Fruit fly (Drosophila melanogaster) whole organism, prepupa: ENCODE measurements around the gene CG31441.

ENCODE experiments used
- Blimp-1 ChIP-seq: fragments of 200-800 bp; sonication (Bioruptor generic); optimal IDR thresholded peaks from 3 replicates; lab custom pipeline; 2017; ENCODE audit warnings: missing biosample characterization, missing genetic modification characterization, mild to moderate bottlenecking, moderate library complexity, missing genetic modification reagents
- CG10631 ChIP-seq: fragments of 200-800 bp; sonication (Bioruptor generic); optimal IDR thresholded peaks from 2 replicates; lab custom pipeline; 2016; ENCODE audit warnings: missing biosample characterization, missing genetic modification characterization
- CG10669 ChIP-seq: fragments of 200-800 bp; sonication (Bioruptor generic); optimal IDR thresholded peaks from 3 replicates; lab custom pipeline; 2018; ENCODE audit warnings: missing biosample characterization, mild to moderate bottlenecking, missing genetic modification characterization, moderate library complexity
- CG11294 ChIP-seq: fragments of 200-800 bp; sonication (Bioruptor generic); IDR thresholded peaks from 2 replicates; pipeline ENCODE4 v1.3.6; 2022; ENCODE audit warnings: missing biosample characterization, missing genetic modification characterization
- CG1621 ChIP-seq: fragments of 200-800 bp; sonication (Bioruptor generic); optimal IDR thresholded peaks from 3 replicates; lab custom pipeline; 2018; ENCODE audit warnings: missing biosample characterization, mild to moderate bottlenecking, missing genetic modification characterization
- CG16779 ChIP-seq: fragments of 200-800 bp; sonication (Bioruptor generic); optimal IDR thresholded peaks from 3 replicates; lab custom pipeline; 2017; ENCODE audit warnings: missing biosample characterization, mild to moderate bottlenecking, missing genetic modification characterization
- CG3032 ChIP-seq: fragments of 200-800 bp; optimal IDR thresholded peaks from 2 replicates; lab custom pipeline; 2019; ENCODE audit warnings: missing biosample characterization, mild to moderate bottlenecking, missing genetic modification characterization, moderate library complexity
- CG32006 ChIP-seq: fragments of 200-800 bp; sonication (Bioruptor generic); optimal IDR thresholded peaks from 3 replicates; lab custom pipeline; 2017; ENCODE audit warnings: missing biosample characterization, mild to moderate bottlenecking, missing genetic modification characterization
- CG34406 ChIP-seq: fragments of 200-800 bp; sonication (Bioruptor generic); optimal IDR thresholded peaks from 3 replicates; lab custom pipeline; 2016; ENCODE audit warnings: missing biosample characterization, missing genetic modification characterization
- CG6163 ChIP-seq: fragments of 200-800 bp; sonication (Bioruptor generic); IDR thresholded peaks from 3 replicates; pipeline ENCODE4 v1.3.6; 2022; ENCODE audit warnings: missing biosample characterization, missing genetic modification characterization
- CG6276 ChIP-seq: fragments of 200-800 bp; sonication (Bioruptor generic); optimal IDR thresholded peaks from 2 replicates; lab custom pipeline; 2017; ENCODE audit warnings: missing biosample characterization, mild to moderate bottlenecking, missing genetic modification characterization
- CG6808 ChIP-seq: fragments of 200-800 bp; sonication (Bioruptor generic); optimal IDR thresholded peaks from 3 replicates; lab custom pipeline; 2017; ENCODE audit warnings: missing biosample characterization, missing genetic modification characterization, mild to moderate bottlenecking, moderate library complexity, missing genetic modification reagents
- CG6854 ChIP-seq: fragments of 200-800 bp; sonication (Bioruptor generic); optimal IDR thresholded peaks from 2 replicates; lab custom pipeline; 2017; ENCODE audit warnings: missing biosample characterization, mild to moderate bottlenecking, missing genetic modification characterization
- CG9139 ChIP-seq: fragments of 200-800 bp; sonication (Bioruptor generic); optimal IDR thresholded peaks from 3 replicates; lab custom pipeline; 2017; ENCODE audit warnings: missing biosample characterization, mild to moderate bottlenecking, missing genetic modification characterization
- Eip93F ChIP-seq: fragments of 200-800 bp; sonication (Bioruptor generic); optimal IDR thresholded peaks from 2 replicates; lab custom pipeline; 2016; ENCODE audit warnings: missing biosample characterization, mild to moderate bottlenecking, missing genetic modification characterization
- Ets21C ChIP-seq: fragments of 200-800 bp; sonication (Bioruptor generic); optimal IDR thresholded peaks from 3 replicates; lab custom pipeline; 2016; ENCODE audit warnings: missing biosample characterization, missing genetic modification characterization
- Hr39 ChIP-seq: fragments of 200-800 bp; sonication (Bioruptor generic); optimal IDR thresholded peaks from 2 replicates; lab custom pipeline; 2016; ENCODE audit warnings: missing biosample characterization, missing genetic modification characterization
- Lpt ChIP-seq: fragments of 200-800 bp; sonication (Bioruptor generic); optimal IDR thresholded peaks from 3 replicates; lab custom pipeline; 2016; ENCODE audit warnings: missing biosample characterization, missing genetic modification characterization
- Met ChIP-seq: fragments of 200-800 bp; sonication (Bioruptor generic); optimal IDR thresholded peaks from 3 replicates; lab custom pipeline; 2016; ENCODE audit warnings: missing biosample characterization, missing genetic modification characterization
- OdsH ChIP-seq: fragments of 200-800 bp; sonication (Bioruptor generic); optimal IDR thresholded peaks from 3 replicates; lab custom pipeline; 2016; ENCODE audit warnings: missing biosample characterization, missing genetic modification characterization
- Sox102F ChIP-seq: fragments of 200-800 bp; sonication (Bioruptor generic); optimal IDR thresholded peaks from 2 replicates; lab custom pipeline; 2016; ENCODE audit warnings: missing biosample characterization, mild to moderate bottlenecking, missing genetic modification characterization
- Sox14 ChIP-seq: fragments of 200-800 bp; sonication (Bioruptor generic); optimal IDR thresholded peaks from 3 replicates; lab custom pipeline; 2016; ENCODE audit warnings: missing biosample characterization, missing genetic modification characterization
- Sox15 ChIP-seq: fragments of 200-800 bp; sonication (Bioruptor generic); optimal IDR thresholded peaks from 3 replicates; lab custom pipeline; 2016; ENCODE audit warnings: missing biosample characterization, missing genetic modification characterization
- cyc ChIP-seq: fragments of 200-800 bp; sonication (Bioruptor generic); optimal IDR thresholded peaks from 3 replicates; lab custom pipeline; 2016; ENCODE audit warnings: missing biosample characterization, missing genetic modification characterization
- dsx ChIP-seq: fragments of 200-800 bp; optimal IDR thresholded peaks from 3 replicates; lab custom pipeline; 2019; ENCODE audit warnings: missing biosample characterization, mild to moderate bottlenecking, missing genetic modification characterization, moderate library complexity; ENCODE audit not compliant: poor library complexity, severe bottlenecking
- fd59A ChIP-seq: fragments of 200-800 bp; sonication (Bioruptor generic); optimal IDR thresholded peaks from 2 replicates; lab custom pipeline; 2017; ENCODE audit warnings: missing biosample characterization, mild to moderate bottlenecking, missing genetic modification characterization, missing genetic modification reagents
- pdm3 ChIP-seq: fragments of 200-800 bp; sonication (Bioruptor generic); optimal IDR thresholded peaks from 3 replicates; lab custom pipeline; 2016; ENCODE audit warnings: missing biosample characterization, missing genetic modification characterization
- spab ChIP-seq: fragments of 200-800 bp; sonication (Bioruptor generic); optimal IDR thresholded peaks from 2 replicates; lab custom pipeline; 2017; ENCODE audit warnings: missing biosample characterization, mild to moderate bottlenecking, missing genetic modification characterization, missing genetic modification reagents
- ss ChIP-seq, 2 experiments: fragments of 200-800 bp; sonication (Bioruptor generic); optimal IDR thresholded peaks; 2 replicates in 1 of 2; 3 replicates in 1 of 2; lab custom pipeline; 2017 to 2018; ENCODE audit warnings: mild to moderate bottlenecking in 2 of 2, missing biosample characterization in 2 of 2, missing genetic modification characterization in 2 of 2, moderate library complexity in 1 of 2
- svp ChIP-seq: fragments of 200-800 bp; sonication (Bioruptor generic); peaks from one replicate; lab custom pipeline; 2016; ENCODE audit warnings: missing biosample characterization, missing genetic modification characterization

The CG31441 gene

dm6 chr3R:11269013-11269412 lies 32.9 kb downstream of the CG31441 start (continued):
- TF ChIP-seq CG16779 (tag; lab: Kevin White, UChicago) = no peak
- peak; percentile 37 for TF ChIP-seq Hr39
- peak; percentile 14 to 53 for TF ChIP-seq ss (GFP tag; optimal IDR thresholded peaks at IDR 0.05; lab: Kevin White, UChicago)
- TF ChIP-seq OdsH (GFP tag; lab: Kevin White, UChicago) = peak; percentile 75
- TF ChIP-seq CG3032 (tag; lab: Kevin White, UChicago) = no peak
- TF ChIP-seq spab (GFP tag; lab: Kevin White, UChicago) = peak; percentile 32
- peak; percentile 8 for TF ChIP-seq dsx (GFP tag; lab: Kevin White, UChicago)

DNA sequence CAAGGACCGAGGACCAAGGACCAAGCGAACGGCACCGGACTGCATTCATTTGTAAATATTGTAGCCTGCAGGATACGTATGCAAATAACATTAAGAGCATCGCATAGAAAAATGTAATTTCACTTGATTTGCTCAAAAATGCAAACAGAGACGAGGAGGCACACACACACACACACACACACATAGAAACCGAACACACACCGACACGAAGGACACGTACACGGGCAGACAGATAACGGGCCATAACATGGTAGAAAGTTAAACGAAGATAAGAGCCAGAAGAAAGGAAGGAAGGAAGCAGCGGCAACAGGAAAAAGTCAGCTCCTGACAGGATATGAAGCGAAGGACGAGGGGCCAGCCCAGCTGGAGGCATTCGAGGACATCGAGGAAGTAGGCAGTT lies 34.5 kb downstream of the CG31441 start:
- TF ChIP-seq Hr39 (no peak), Ets21C (no peak), fd59A (no peak), cyc (no peak), Met (GFP tag; lab: Kevin White, UChicago) (no peak), pdm3 (GFP tag; lab: Kevin White, UChicago) (no peak), Blimp-1 (GFP tag; lab: Kevin White, UChicago) (no peak), CG11294 (GFP tag; lab: Robert Waterston, UW) (no peak), CG6808 (GFP tag; lab: Kevin White, UChicago) (no peak), OdsH (GFP tag; lab: Kevin White, UChicago) (no peak), Sox102F (GFP tag; lab: Kevin White, UChicago) (no peak), CG10631 (GFP tag; lab: Kevin White, UChicago) (no peak), CG6854 (GFP tag; lab: Kevin White, UChicago) (no peak), CG1621 (tag; lab: Kevin White, UChicago) (no peak), Eip93F (GFP tag; lab: Kevin White, UChicago) (no peak), CG9139 (GFP tag; lab: Kevin White, UChicago) (no peak), Sox15 (GFP tag; lab: Kevin White, UChicago) (no peak), CG34406 (GFP tag; lab: Kevin White, UChicago) (no peak), Lpt (GFP tag; lab: Kevin White, UChicago) (no peak)

- TF ChIP-seq CG6163 (GFP tag; lab: Robert Waterston, UW) (no peak), Blimp-1 (GFP tag; lab: Kevin White, UChicago) (no peak)
Measured at dm6 chr3R:11272667-11273066, 36.6 kb downstream of the CG31441 start.

dm6 chr3R:11281887-11282286 lies 45.8 kb downstream of the CG31441 start:
- TF ChIP-seq fd59A = no peak
- TF ChIP-seq svp (GFP tag; lab: Kevin White, UChicago) = peak; percentile 25
- TF ChIP-seq OdsH (GFP tag; lab: Kevin White, UChicago) = no peak
- TF ChIP-seq CG6276 (GFP tag; lab: Kevin White, UChicago) = peak; percentile 1
- TF ChIP-seq ss (GFP tag; optimal IDR thresholded peaks at IDR 0.05; lab: Kevin White, UChicago) = peak in 1 of 2 experiments; percentile 36

- TF ChIP-seq CG10669 (GFP tag; lab: Kevin White, UChicago) (no peak), CG32006 (GFP tag; lab: Kevin White, UChicago) (no peak), Blimp-1 (GFP tag; lab: Kevin White, UChicago) (no peak), cyc (no peak), Sox14 (GFP tag; lab: Kevin White, UChicago) (no peak), CG6163 (GFP tag; lab: Robert Waterston, UW) (no peak), Hr39 (no peak)
- TF ChIP-seq, all 60 proteins: peak for 0
Measured at dm6 chr3R:11286948-11287347, 50.9 kb downstream of the CG31441 start.
